Worm (Caenorhabditis elegans) whole organism, L3 larva: Measurements from ENCODE around the gene F49C12.9.

Experiments
- R02D3.7 ChIP-seq: fragments of 150-350 bp; optimal IDR thresholded peaks from 2 replicates; lab custom pipeline; 2014; ENCODE audit warnings: missing biosample characterization, missing genetic modification characterization
- ZK546.5 ChIP-seq: sonication (generic microtip); optimal IDR thresholded peaks from 2 replicates; lab custom pipeline; 2017; ENCODE audit warnings: missing biosample characterization, missing genetic modification characterization
- aly-2 ChIP-seq: fragments of 150-350 bp; optimal IDR thresholded peaks from 2 replicates; lab custom pipeline; 2014; ENCODE audit warnings: missing biosample characterization, missing genetic modification characterization
- ama-1 ChIP-seq: fragments of 150-350 bp; optimal IDR thresholded peaks from 2 replicates; lab custom pipeline; 2018
- ceh-82 ChIP-seq: fragments of 150-350 bp; optimal IDR thresholded peaks from 2 replicates; lab custom pipeline; 2014; ENCODE audit warnings: missing biosample characterization, missing genetic modification characterization
- ceh-9 ChIP-seq: sonication (generic microtip); optimal IDR thresholded peaks from 2 replicates; lab custom pipeline; 2018; ENCODE audit warnings: missing biosample characterization, missing genetic modification characterization
- egl-27 ChIP-seq: sonication (generic microtip); optimal IDR thresholded peaks from 4 replicates; lab custom pipeline; 2017; ENCODE audit warnings: missing biosample characterization, missing genetic modification reagents, missing genetic modification characterization
- egl-5 ChIP-seq: fragments of 150-350 bp; optimal IDR thresholded peaks from 2 replicates; lab custom pipeline; 2017; ENCODE audit warnings: missing biosample characterization, missing genetic modification reagents, missing genetic modification characterization, inconsistent platforms
- elt-1 ChIP-seq: fragments of 150-350 bp; optimal IDR thresholded peaks from 2 replicates; lab custom pipeline; 2014; ENCODE audit warnings: missing biosample characterization, missing genetic modification characterization
- elt-2 ChIP-seq: sonication (generic microtip); optimal IDR thresholded peaks from 2 replicates; lab custom pipeline; 2016; ENCODE audit warnings: missing genetic modification reagents, mild to moderate bottlenecking, missing genetic modification characterization, missing compliant biosample characterization
- elt-3 ChIP-seq, 3 experiments: fragments of 150-350 bp in 1 of 3; sonication (generic microtip) in 2 of 3; optimal IDR thresholded peaks; 2 replicates in 2 of 3; 4 replicates in 1 of 3; lab custom pipeline; 2014 to 2017; ENCODE audit warnings: missing biosample characterization in 3 of 3, missing genetic modification characterization in 3 of 3
- eor-1 ChIP-seq, 2 experiments: fragments of 150-350 bp; optimal IDR thresholded peaks; 2 replicates each; lab custom pipeline; 2014 to 2018; ENCODE audit warnings: missing biosample characterization in 2 of 2, missing genetic modification characterization in 2 of 2
- fkh-10 ChIP-seq: sonication (generic microtip); optimal IDR thresholded peaks from 2 replicates; lab custom pipeline; 2017; ENCODE audit warnings: missing biosample characterization, missing genetic modification reagents, missing genetic modification characterization
- fos-1 ChIP-seq: fragments of 150-350 bp; optimal IDR thresholded peaks from 2 replicates; lab custom pipeline; 2014; ENCODE audit warnings: missing biosample characterization, missing genetic modification characterization
- hmg-11 ChIP-seq: sonication (generic microtip); optimal IDR thresholded peaks from 2 replicates; lab custom pipeline; 2016; ENCODE audit warnings: missing genetic modification characterization, missing compliant biosample characterization
- lin-15B ChIP-seq: fragments of 150-350 bp; optimal IDR thresholded peaks from 2 replicates; lab custom pipeline; 2014; ENCODE audit warnings: missing biosample characterization, missing genetic modification characterization
- lin-39 ChIP-seq: fragments of 150-350 bp; optimal IDR thresholded peaks from 2 replicates; lab custom pipeline; 2018; ENCODE audit warnings: missing biosample characterization, missing genetic modification reagents, missing genetic modification characterization
- lsy-12 ChIP-seq: sonication (generic microtip); optimal IDR thresholded peaks from 2 replicates; lab custom pipeline; 2016; ENCODE audit warnings: mild to moderate bottlenecking, missing genetic modification characterization, missing compliant biosample characterization
- mdl-1 ChIP-seq: fragments of 150-350 bp; optimal IDR thresholded peaks from 2 replicates; lab custom pipeline; 2014; ENCODE audit warnings: missing biosample characterization, missing genetic modification characterization
- mml-1 ChIP-seq: fragments of 150-350 bp; sonication (generic microtip); optimal IDR thresholded peaks from 3 replicates; lab custom pipeline; 2014; ENCODE audit warnings: missing biosample characterization, missing genetic modification characterization
- nfya-1 ChIP-seq: sonication (generic microtip); optimal IDR thresholded peaks from 2 replicates; lab custom pipeline; 2017; ENCODE audit warnings: missing genetic modification characterization, mild to moderate bottlenecking, missing compliant biosample characterization, antibody characterized with exemption, moderate library complexity; ENCODE audit not compliant: insufficient read depth
- nhr-23 ChIP-seq: fragments of 150-350 bp; optimal IDR thresholded peaks from 2 replicates; lab custom pipeline; 2014; ENCODE audit warnings: missing biosample characterization, missing genetic modification reagents, missing genetic modification characterization
- nhr-237 ChIP-seq: fragments of 150-350 bp; optimal IDR thresholded peaks from 2 replicates; lab custom pipeline; 2014; ENCODE audit warnings: missing biosample characterization, missing genetic modification characterization
- nhr-25 ChIP-seq: sonication (generic microtip); optimal IDR thresholded peaks from 2 replicates; lab custom pipeline; 2017; ENCODE audit warnings: missing biosample characterization, missing genetic modification characterization
- nhr-43 ChIP-seq: sonication (generic microtip); optimal IDR thresholded peaks from 2 replicates; lab custom pipeline; 2016; ENCODE audit warnings: mild to moderate bottlenecking, missing genetic modification characterization, missing compliant biosample characterization; ENCODE audit not compliant: poor library complexity, severe bottlenecking
- nhr-67 ChIP-seq: fragments of 150-350 bp; optimal IDR thresholded peaks from 2 replicates; lab custom pipeline; 2014; ENCODE audit warnings: missing biosample characterization, missing genetic modification characterization
- nhr-76 ChIP-seq: fragments of 150-350 bp; sonication (generic microtip); optimal IDR thresholded peaks from 5 replicates; lab custom pipeline; 2014; ENCODE audit warnings: missing biosample characterization, missing genetic modification characterization
- pha-4 ChIP-seq: fragments of 150-350 bp; optimal IDR thresholded peaks from 2 replicates; lab custom pipeline; 2014; ENCODE audit warnings: missing biosample characterization, missing genetic modification reagents, missing genetic modification characterization
- pqm-1 ChIP-seq: fragments of 150-350 bp; optimal IDR thresholded peaks from 2 replicates; lab custom pipeline; 2017; ENCODE audit warnings: missing biosample characterization, missing genetic modification characterization, inconsistent platforms
- sea-2 ChIP-seq: fragments of 150-350 bp; sonication (generic microtip); optimal IDR thresholded peaks from 4 replicates; lab custom pipeline; 2014; ENCODE audit warnings: missing biosample characterization, missing genetic modification reagents, missing genetic modification characterization
- skn-1 ChIP-seq: fragments of 150-350 bp; optimal IDR thresholded peaks from 2 replicates; lab custom pipeline; 2014; ENCODE audit warnings: missing biosample characterization, missing genetic modification characterization
- tbx-2 ChIP-seq: sonication (generic microtip); optimal IDR thresholded peaks from 2 replicates; lab custom pipeline; 2016; ENCODE audit warnings: mild to moderate bottlenecking, missing genetic modification characterization, missing compliant biosample characterization
- unc-39 ChIP-seq: sonication (generic microtip); optimal IDR thresholded peaks from 4 replicates; lab custom pipeline; 2017; ENCODE audit warnings: missing biosample characterization, missing genetic modification characterization
- zag-1 ChIP-seq: fragments of 150-350 bp; optimal IDR thresholded peaks from 2 replicates; lab custom pipeline; 2014; ENCODE audit warnings: missing biosample characterization, missing genetic modification characterization
- ztf-11 ChIP-seq: fragments of 150-350 bp; optimal IDR thresholded peaks from 2 replicates; lab custom pipeline; 2014; ENCODE audit warnings: missing biosample characterization, missing genetic modification characterization
- ztf-4 ChIP-seq: fragments of 150-350 bp; optimal IDR thresholded peaks from 2 replicates; lab custom pipeline; 2014; ENCODE audit warnings: missing biosample characterization, missing genetic modification characterization

Gene F49C12.9

DNA sequence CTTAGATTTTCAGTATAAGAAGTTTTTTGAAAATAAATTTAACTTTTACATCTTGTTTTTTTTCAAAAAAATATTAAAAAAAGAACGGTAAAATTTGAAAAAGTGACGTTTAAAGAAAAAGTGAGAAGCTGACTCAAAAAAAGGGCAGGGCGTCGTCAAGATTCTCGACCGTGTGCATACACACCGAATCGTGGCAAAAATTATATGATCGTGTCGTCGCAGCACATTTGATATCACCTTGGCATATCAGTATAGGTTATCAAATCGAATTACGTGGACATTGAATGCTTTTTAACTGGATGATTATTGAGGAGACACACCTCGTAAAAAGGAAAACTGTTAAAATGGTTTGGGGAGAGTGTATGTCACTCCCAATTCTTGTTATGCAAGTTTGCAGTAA, 17.0 kb upstream of the F49C12.9 start:
- TF ChIP-seq skn-1 (tag; lab: Kevin White, UChicago) (no peak), elt-2 (tag; lab: Kevin White, UChicago) (peak; percentile 93), pqm-1 (peak; percentile 57)

DNA sequence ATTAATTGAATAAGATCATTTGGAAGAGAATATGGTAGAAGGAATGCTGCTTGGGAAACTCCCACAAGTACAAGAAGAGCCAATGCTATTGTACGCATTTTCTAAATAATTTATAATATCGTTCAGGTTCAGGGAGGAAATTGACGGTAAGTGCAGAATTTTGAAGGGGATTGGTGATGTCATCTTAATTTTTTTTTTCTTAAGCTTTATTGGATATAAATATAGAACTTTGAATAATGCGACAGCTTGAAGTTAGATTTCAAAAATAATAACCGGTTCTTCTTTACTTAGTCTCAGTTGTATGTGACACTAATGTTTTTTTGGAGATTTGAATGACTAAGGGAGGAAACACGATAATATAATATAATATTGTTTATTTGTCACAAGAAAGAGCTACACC, 14.7 kb upstream of the F49C12.9 start, which contains the start of gene nspg-7.1:
nspg-7.1 (minus strand) TSS at position 101 of the 400 bp plus-strand sequence.
- TF ChIP-seq skn-1 (tag; lab: Kevin White, UChicago) (no peak), elt-1 (tag; lab: Kevin White, UChicago) (no peak), ceh-82 (tag; lab: Kevin White, UChicago) (no peak), ZK546.5 (tag; lab: Kevin White, UChicago) (no peak), R02D3.7 (tag; lab: Kevin White, UChicago) (no peak), ztf-11 (tag; lab: Kevin White, UChicago) (no peak), fkh-10 (GFP tag; lab: Kevin White, UChicago) (no peak)

DNA sequence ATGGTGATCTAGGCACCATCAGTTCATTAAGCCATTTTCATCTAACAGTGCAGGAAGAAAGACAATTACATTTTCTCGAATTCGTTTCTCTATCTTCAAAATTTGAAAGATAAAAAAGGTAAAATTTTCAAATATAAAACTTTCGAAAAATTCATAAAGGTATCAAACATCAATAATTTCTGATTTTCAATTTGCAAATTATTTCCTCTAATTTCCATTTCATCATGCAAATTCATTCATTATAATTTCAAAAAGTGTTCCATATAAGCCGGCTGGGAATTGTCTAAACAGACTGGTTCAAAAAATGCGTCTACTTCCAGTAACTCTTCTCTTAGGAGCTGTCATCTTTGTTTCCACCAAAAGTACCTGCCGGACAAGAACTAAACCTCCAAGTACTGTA, 11.7 kb upstream of the F49C12.9 start, which contains the start of gene clec-183:
clec-183 (plus strand) TSS at position 301 of the 400 bp plus-strand sequence.
- TF ChIP-seq zag-1 (tag; lab: Kevin White, UChicago): no peak
- TF ChIP-seq nhr-23: no peak
- TF ChIP-seq pha-4 (tag; lab: Kevin White, UChicago): no peak
- no peak for TF ChIP-seq nhr-25
- no peak for TF ChIP-seq nhr-76 (tag; lab: Kevin White, UChicago)
- TF ChIP-seq elt-3 (tag; optimal IDR thresholded peaks at IDR 0.05; lab: Kevin White, UChicago): no peak
- TF ChIP-seq R02D3.7 (tag; lab: Kevin White, UChicago): no peak
- TF ChIP-seq ztf-11 (tag; lab: Kevin White, UChicago): no peak
- TF ChIP-seq ceh-9 (tag; lab: Kevin White, UChicago): no peak
- no peak for TF ChIP-seq ztf-4 (tag; lab: Kevin White, UChicago)
- TF ChIP-seq egl-5 (tag; lab: Kevin White, UChicago): no peak
- no peak for TF ChIP-seq elt-2 (tag; lab: Kevin White, UChicago)
- TF ChIP-seq lin-15B: no peak
- TF ChIP-seq lin-39: no peak

DNA sequence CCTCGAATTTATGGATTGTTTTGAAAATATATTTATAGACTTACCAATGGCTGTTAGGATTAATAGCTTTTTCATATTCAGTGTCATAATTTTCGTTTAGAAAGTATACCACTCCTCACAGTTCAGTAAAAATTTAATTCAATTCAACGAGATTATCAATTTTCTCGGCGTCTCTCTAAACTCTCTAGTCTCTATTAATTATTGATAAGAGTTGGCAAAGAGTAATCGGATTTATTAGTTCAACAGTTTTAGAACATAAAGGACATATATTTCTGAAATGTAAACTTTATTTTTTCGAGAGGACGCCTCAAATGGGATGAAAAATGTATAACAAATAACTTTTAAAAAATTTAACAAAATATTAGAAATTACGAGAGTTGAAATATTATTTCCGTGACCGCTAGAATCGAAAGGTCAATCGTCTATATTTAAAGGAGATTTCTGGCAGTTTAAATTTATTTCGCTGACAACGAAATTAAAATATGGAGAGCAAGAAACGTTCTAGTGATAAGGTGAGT, 8.0 kb upstream of the F49C12.9 start, which contains the start of the genes nspg-11 and F49C12.15:
nspg-11 (minus strand) TSS at position 101 of the 518 bp plus-strand sequence.
F49C12.15 (plus strand) TSS at position 468 of the 518 bp plus-strand sequence.
- TF ChIP-seq unc-39 (tag; lab: Kevin White, UChicago) (no peak), elt-2 (tag; lab: Kevin White, UChicago) (peak; percentile 10)

DNA sequence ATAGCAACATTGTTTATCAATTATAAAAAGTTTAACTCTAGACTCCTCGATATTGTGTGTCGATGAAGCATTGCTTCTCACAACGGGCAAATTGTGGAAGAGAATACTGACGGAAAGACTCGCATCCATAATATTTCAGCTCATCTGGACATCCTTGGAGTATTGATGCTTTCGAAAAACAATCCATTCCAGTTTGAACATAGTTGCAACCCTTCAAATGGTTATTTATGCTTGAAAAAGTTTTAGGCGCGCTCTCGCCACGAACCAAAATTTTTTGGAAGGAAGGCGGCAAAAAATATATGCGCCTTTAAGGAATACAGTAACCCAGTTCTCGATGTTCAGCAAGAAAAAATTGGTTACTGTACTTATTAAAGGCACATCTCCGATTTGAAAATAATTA, 6.5 kb upstream of the F49C12.9 start:
- no peak for TF ChIP-seq pha-4 (tag; lab: Kevin White, UChicago)
- TF ChIP-seq ama-1 (lab: Kevin White, UChicago): peak; percentile 58
- TF ChIP-seq fkh-10 (GFP tag; lab: Kevin White, UChicago): no peak
- no peak for TF ChIP-seq fos-1 (tag; lab: Kevin White, UChicago)
- TF ChIP-seq mml-1 (tag; lab: Kevin White, UChicago): no peak
- TF ChIP-seq nhr-43 (tag; lab: Kevin White, UChicago): peak; percentile 43
- TF ChIP-seq elt-2 (tag; lab: Kevin White, UChicago): peak; percentile 20
- peak; percentile 2 for TF ChIP-seq tbx-2
- TF ChIP-seq zag-1 (tag; lab: Kevin White, UChicago): no peak
- no peak for TF ChIP-seq lin-39

DNA sequence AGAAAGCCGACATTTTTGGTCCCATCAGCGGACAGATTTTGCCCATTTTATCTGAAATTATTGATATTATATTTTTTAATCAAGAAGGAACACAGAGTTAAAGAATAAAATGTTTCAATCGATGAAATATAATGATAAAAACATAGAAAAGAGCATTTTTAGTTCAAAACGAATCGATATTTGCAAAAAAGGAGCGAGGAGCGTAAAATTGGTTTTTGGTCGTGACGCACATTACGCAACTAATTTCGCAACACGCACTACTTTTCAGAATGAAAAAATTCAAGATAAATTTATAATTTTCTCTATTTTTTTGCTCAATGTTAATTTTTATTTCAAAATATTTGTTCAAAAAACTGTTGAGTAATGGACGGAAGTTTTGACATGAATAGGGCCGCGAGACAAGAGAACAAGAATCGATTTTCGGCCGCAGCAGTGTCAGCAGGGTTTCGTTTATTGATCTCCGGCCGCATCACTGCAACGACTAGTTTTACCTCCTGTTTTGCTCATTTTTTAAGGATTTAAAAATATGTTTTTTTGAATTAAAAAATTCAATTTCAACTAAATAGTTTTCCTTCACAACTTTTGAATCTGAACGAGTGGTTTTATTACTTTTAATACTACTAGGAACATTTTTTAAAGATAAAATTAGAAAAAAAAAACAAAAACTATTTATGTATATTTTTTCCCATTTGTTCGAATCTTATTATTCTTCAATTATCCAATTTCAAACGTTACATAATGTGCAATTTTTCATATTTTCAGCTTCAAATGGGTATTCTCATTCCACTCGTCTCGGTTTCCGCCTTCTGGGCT, 5.2 kb upstream of the F49C12.9 start, which contains the start of the genes F49C12.12 and vha-17:
F49C12.12 (minus strand) TSS at position 51 of the 813 bp plus-strand sequence.
vha-17 (plus strand) TSS at position 763 of the 813 bp plus-strand sequence.
- TF ChIP-seq ztf-4 (tag; lab: Kevin White, UChicago) (no peak), lin-39 (no peak), nhr-237 (no peak), aly-2 (no peak), elt-1 (tag; lab: Kevin White, UChicago) (no peak), egl-27 (tag; lab: Kevin White, UChicago) (no peak), lin-15B (peak; percentile 9), pha-4 (tag; lab: Kevin White, UChicago) (peak; percentile 22), lsy-12 (tag; lab: Kevin White, UChicago) (no peak), pqm-1 (no peak), hmg-11 (tag; lab: Kevin White, UChicago) (peak; percentile 0), ama-1 (lab: Kevin White, UChicago) (no peak), skn-1 (tag; lab: Kevin White, UChicago) (peak; percentile 5), nfya-1 (peak; percentile 54), nhr-43 (tag; lab: Kevin White, UChicago) (no peak), sea-2 (GFP tag; lab: Kevin White, UChicago) (no peak), egl-5 (tag; lab: Kevin White, UChicago) (no peak), eor-1 (tag; optimal IDR thresholded peaks at IDR 0.05; lab: Kevin White, UChicago) (no peak), nhr-76 (tag; lab: Kevin White, UChicago) (no peak), elt-2 (tag; lab: Kevin White, UChicago) (peak; percentile 43), mdl-1 (tag; lab: Kevin White, UChicago) (no peak), nhr-67 (no peak), mml-1 (tag; lab: Kevin White, UChicago) (no peak), fos-1 (tag; lab: Kevin White, UChicago) (no peak), ceh-82 (tag; lab: Kevin White, UChicago) (no peak), unc-39 (tag; lab: Kevin White, UChicago) (no peak), elt-3 (tag; optimal IDR thresholded peaks at IDR 0.05; lab: Kevin White, UChicago) (no peak)
